Fruit fly (Drosophila melanogaster) whole organism, embryonic: ENCODE data around the gene CG9886.

Experiments used
- Bdp1 ChIP-seq: fragments of 200-800 bp; sonication (Bioruptor generic); optimal IDR thresholded peaks from 3 replicates; lab custom pipeline; 2016; ENCODE audit warnings: missing biosample characterization, missing genetic modification characterization
- CG1024 ChIP-seq: fragments of 200-800 bp; sonication (Bioruptor generic); IDR thresholded peaks from 2 replicates; pipeline ENCODE4 v1.3.6; 2022; ENCODE audit warnings: missing biosample characterization, missing genetic modification characterization
- CG10267 ChIP-seq: fragments of 200-800 bp; sonication (Bioruptor generic); optimal IDR thresholded peaks from 2 replicates; lab custom pipeline; 2018; ENCODE audit warnings: missing biosample characterization, mild to moderate bottlenecking, missing genetic modification characterization, moderate library complexity
- CG10274 ChIP-seq: fragments of 200-800 bp; sonication (Bioruptor generic); optimal IDR thresholded peaks from 3 replicates; lab custom pipeline; 2017; ENCODE audit warnings: missing biosample characterization, mild to moderate bottlenecking, missing genetic modification characterization
- CG10979 ChIP-seq: fragments of 200-800 bp; sonication (Bioruptor generic); optimal IDR thresholded peaks from 2 replicates; lab custom pipeline; 2018; ENCODE audit warnings: missing biosample characterization, mild to moderate bottlenecking, missing genetic modification characterization, moderate library complexity
- CG11456 ChIP-seq: fragments of 200-800 bp; sonication (Bioruptor generic); IDR thresholded peaks from 3 replicates; pipeline ENCODE4 v1.3.6; 2022; ENCODE audit warnings: missing biosample characterization, missing genetic modification characterization
- CG12104 ChIP-seq: fragments of 200-800 bp; sonication (Bioruptor generic); optimal IDR thresholded peaks from 3 replicates; lab custom pipeline; 2016; ENCODE audit warnings: missing biosample characterization, missing genetic modification characterization
- CG14050 ChIP-seq: fragments of 200-800 bp; sonication (Bioruptor generic); IDR thresholded peaks from 3 replicates; pipeline ENCODE4 v1.3.6; 2022; ENCODE audit warnings: missing biosample characterization, missing genetic modification characterization
- CG16779 ChIP-seq: fragments of 200-800 bp; sonication (Bioruptor generic); IDR thresholded peaks from 2 replicates; pipeline ENCODE4 v1.3.6; 2022; ENCODE audit warnings: missing biosample characterization, missing genetic modification characterization
- CG16863 ChIP-seq: fragments of 200-800 bp; sonication (Bioruptor generic); optimal IDR thresholded peaks from 3 replicates; lab custom pipeline; 2016; ENCODE audit warnings: missing biosample characterization, missing genetic modification characterization
- CG2678 ChIP-seq: fragments of 200-800 bp; sonication (Bioruptor generic); optimal IDR thresholded peaks from 3 replicates; lab custom pipeline; 2019; ENCODE audit warnings: missing biosample characterization, mild to moderate bottlenecking, missing genetic modification characterization, moderate library complexity
- CG31365 ChIP-seq: fragments of 200-800 bp; sonication (Bioruptor generic); optimal IDR thresholded peaks from 2 replicates; lab custom pipeline; 2018; ENCODE audit warnings: missing biosample characterization, mild to moderate bottlenecking, missing genetic modification characterization
- CG32532 ChIP-seq: fragments of 200-800 bp; sonication (Bioruptor generic); IDR thresholded peaks from 2 replicates; pipeline ENCODE4 v1.3.6; 2022; ENCODE audit warnings: missing biosample characterization, missing genetic modification characterization
- CG32767 ChIP-seq: fragments of 200-800 bp; sonication (Bioruptor generic); IDR thresholded peaks from 2 replicates; pipeline ENCODE4 v1.3.6; 2022; ENCODE audit warnings: missing biosample characterization, missing genetic modification characterization
- CG4404 ChIP-seq: fragments of 200-800 bp; sonication (Bioruptor generic); IDR thresholded peaks from 2 replicates; pipeline ENCODE4 v1.3.6; 2022; ENCODE audit warnings: missing biosample characterization, missing genetic modification characterization
- CG5180 ChIP-seq: fragments of 200-800 bp; sonication (Bioruptor generic); optimal IDR thresholded peaks from 3 replicates; lab custom pipeline; 2017; ENCODE audit warnings: missing biosample characterization, missing genetic modification characterization, mild to moderate bottlenecking, moderate library complexity, missing genetic modification reagents
- CG6854 ChIP-seq: fragments of 200-800 bp; sonication (Bioruptor generic); optimal IDR thresholded peaks from 3 replicates; lab custom pipeline; 2017; ENCODE audit warnings: missing biosample characterization, mild to moderate bottlenecking, missing genetic modification characterization
- CG7745 ChIP-seq: fragments of 200-800 bp; sonication (Bioruptor generic); optimal IDR thresholded peaks from 2 replicates; lab custom pipeline; 2018; ENCODE audit warnings: missing biosample characterization, mild to moderate bottlenecking, missing genetic modification characterization, moderate library complexity
- CG7839 ChIP-seq: fragments of 200-800 bp; sonication (Bioruptor generic); optimal IDR thresholded peaks from 3 replicates; lab custom pipeline; 2018; ENCODE audit warnings: missing biosample characterization, mild to moderate bottlenecking, missing genetic modification characterization, moderate library complexity
- CG8944 ChIP-seq: fragments of 200-800 bp; sonication (Bioruptor generic); optimal IDR thresholded peaks from 3 replicates; lab custom pipeline; 2016; ENCODE audit warnings: missing biosample characterization, missing genetic modification characterization
- CG9437 ChIP-seq: fragments of 200-800 bp; sonication (Bioruptor generic); optimal IDR thresholded peaks from 2 replicates; lab custom pipeline; 2018; ENCODE audit warnings: missing biosample characterization, mild to moderate bottlenecking, missing genetic modification characterization
- CG9609 ChIP-seq: fragments of 200-800 bp; sonication (Bioruptor generic); optimal IDR thresholded peaks from 3 replicates; lab custom pipeline; 2016; ENCODE audit warnings: missing biosample characterization, missing genetic modification characterization
- ERR ChIP-seq: fragments of 200-800 bp; sonication (Bioruptor generic); optimal IDR thresholded peaks from 2 replicates; lab custom pipeline; 2016; ENCODE audit warnings: missing biosample characterization, missing genetic modification characterization
- Elba2 ChIP-seq: fragments of 200-800 bp; sonication (Bioruptor generic); optimal IDR thresholded peaks from 3 replicates; lab custom pipeline; 2016; ENCODE audit warnings: missing biosample characterization, missing genetic modification characterization
- H2.0 ChIP-seq: fragments of 200-800 bp; sonication (Bioruptor generic); IDR thresholded peaks from 2 replicates; pipeline ENCODE4 v1.3.6; 2022; ENCODE audit warnings: missing biosample characterization, missing genetic modification characterization
- Hmr ChIP-seq: fragments of 200-800 bp; sonication (Bioruptor generic); optimal IDR thresholded peaks from 3 replicates; lab custom pipeline; 2017; ENCODE audit warnings: mild to moderate bottlenecking, missing biosample characterization, missing genetic modification reagents, missing genetic modification characterization
- Hmx ChIP-seq: fragments of 200-800 bp; sonication (Bioruptor generic); optimal IDR thresholded peaks from 2 replicates; lab custom pipeline; 2016; ENCODE audit warnings: missing biosample characterization, missing genetic modification characterization
- Kr ChIP-seq: fragments of 200-800 bp; sonication (Bioruptor generic); optimal IDR thresholded peaks from 2 replicates; lab custom pipeline; 2017; ENCODE audit warnings: missing biosample characterization, mild to moderate bottlenecking, missing genetic modification characterization
- Med ChIP-seq: fragments of 200-800 bp; sonication (Bioruptor generic); peaks from one replicate; lab custom pipeline; 2016; ENCODE audit warnings: missing biosample characterization, missing genetic modification characterization, mild to moderate bottlenecking, inconsistent platforms, moderate library complexity
- NC2α ChIP-seq: fragments of 200-800 bp; sonication (Bioruptor generic); optimal IDR thresholded peaks from 2 replicates; lab custom pipeline; 2016; ENCODE audit warnings: missing biosample characterization, missing genetic modification characterization
- Neu2 ChIP-seq: fragments of 200-800 bp; sonication (Bioruptor generic); optimal IDR thresholded peaks from 3 replicates; lab custom pipeline; 2016; ENCODE audit warnings: missing biosample characterization, missing genetic modification characterization, borderline replicate concordance
- Oli ChIP-seq: fragments of 200-800 bp; sonication (Bioruptor generic); optimal IDR thresholded peaks from 2 replicates; lab custom pipeline; 2018; ENCODE audit warnings: missing biosample characterization, mild to moderate bottlenecking, missing genetic modification characterization, moderate library complexity
- Ravus ChIP-seq: fragments of 200-800 bp; sonication (Bioruptor generic); IDR thresholded peaks from 2 replicates; pipeline ENCODE4 v1.3.6; 2022; ENCODE audit warnings: missing biosample characterization, missing genetic modification characterization
- Taf1 ChIP-seq: fragments of 200-800 bp; sonication (Bioruptor generic); IDR thresholded peaks from 2 replicates; pipeline ENCODE4 v1.3.6; 2022; ENCODE audit warnings: missing biosample characterization, missing genetic modification characterization
- amos ChIP-seq: fragments of 200-800 bp; sonication (Bioruptor generic); IDR thresholded peaks from 2 replicates; pipeline ENCODE4 v1.3.6; 2022; ENCODE audit warnings: missing biosample characterization, missing genetic modification characterization; ENCODE audit not compliant: partially characterized antibody
- ash1 ChIP-seq: fragments of 200-800 bp; sonication (Bioruptor generic); optimal IDR thresholded peaks from 2 replicates; lab custom pipeline; 2018; ENCODE audit warnings: missing biosample characterization, mild to moderate bottlenecking, missing genetic modification characterization
- ato ChIP-seq: fragments of 200-800 bp; sonication (Bioruptor generic); IDR thresholded peaks from 2 replicates; pipeline ENCODE4 v1.3.6; 2022; ENCODE audit warnings: missing biosample characterization, missing genetic modification characterization; ENCODE audit not compliant: partially characterized antibody
- btn ChIP-seq: fragments of 200-800 bp; sonication (Bioruptor generic); optimal IDR thresholded peaks from 2 replicates; lab custom pipeline; 2016; ENCODE audit warnings: missing biosample characterization, missing genetic modification characterization
- crp ChIP-seq, 2 experiments: fragments of 200-800 bp; sonication (Bioruptor generic); optimal IDR thresholded peaks; 2 replicates in 1 of 2; 3 replicates in 1 of 2; lab custom pipeline; 2017; ENCODE audit warnings: missing biosample characterization in 2 of 2, missing genetic modification characterization in 2 of 2, mild to moderate bottlenecking in 1 of 2, moderate library complexity in 1 of 2
- dan ChIP-seq: fragments of 200-800 bp; sonication (Bioruptor generic); IDR thresholded peaks from 2 replicates; pipeline ENCODE4 v1.3.6; 2022; ENCODE audit warnings: missing biosample characterization, missing genetic modification characterization
- dmrt99B ChIP-seq: fragments of 200-800 bp; sonication (Bioruptor generic); optimal IDR thresholded peaks from 2 replicates; lab custom pipeline; 2018; ENCODE audit warnings: missing biosample characterization, mild to moderate bottlenecking, missing genetic modification characterization, moderate library complexity
- fd3F ChIP-seq: fragments of 200-800 bp; sonication (Bioruptor generic); optimal IDR thresholded peaks from 2 replicates; lab custom pipeline; 2018; ENCODE audit warnings: missing biosample characterization, mild to moderate bottlenecking, missing genetic modification characterization, moderate library complexity
- grau ChIP-seq: fragments of 200-800 bp; optimal IDR thresholded peaks from 3 replicates; lab custom pipeline; 2019; ENCODE audit warnings: missing biosample characterization, mild to moderate bottlenecking, missing genetic modification characterization, moderate library complexity
- jing ChIP-seq: fragments of 200-800 bp; sonication (Bioruptor generic); optimal IDR thresholded peaks from 2 replicates; lab custom pipeline; 2018; ENCODE audit warnings: missing biosample characterization, mild to moderate bottlenecking, missing genetic modification characterization
- pb ChIP-seq: fragments of 200-800 bp; sonication (Bioruptor generic); optimal IDR thresholded peaks from 3 replicates; lab custom pipeline; 2016; ENCODE audit warnings: missing biosample characterization, missing genetic modification characterization
- pita ChIP-seq: fragments of 200-800 bp; sonication (Bioruptor generic); optimal IDR thresholded peaks from 2 replicates; lab custom pipeline; 2017; ENCODE audit warnings: missing biosample characterization, mild to moderate bottlenecking, missing genetic modification characterization
- sqz ChIP-seq: fragments of 200-800 bp; sonication (Bioruptor generic); optimal IDR thresholded peaks from 3 replicates; lab custom pipeline; 2018; ENCODE audit warnings: missing biosample characterization, mild to moderate bottlenecking, missing genetic modification characterization
- sug ChIP-seq: fragments of 200-800 bp; optimal IDR thresholded peaks from 2 replicates; lab custom pipeline; 2019; ENCODE audit warnings: missing biosample characterization, mild to moderate bottlenecking, missing genetic modification characterization, moderate library complexity
- tio ChIP-seq: fragments of 200-800 bp; sonication (Bioruptor generic); optimal IDR thresholded peaks from 2 replicates; lab custom pipeline; 2017; ENCODE audit warnings: missing biosample characterization, missing genetic modification characterization, inconsistent platforms
- zf30C ChIP-seq: fragments of 200-800 bp; sonication (Bioruptor generic); optimal IDR thresholded peaks from 3 replicates; lab custom pipeline; 2018; ENCODE audit warnings: missing biosample characterization, mild to moderate bottlenecking, missing genetic modification characterization

The CG9886 gene

dm6 chr2L:2433494-2434054, 12.9 kb downstream of the CG9886 start (continued):
- TF ChIP-seq CG5180 (GFP tag; lab: Kevin White, UChicago) (peak; percentile 69), btn (peak; percentile 84), sug (peak; percentile 54), ash1 (no peak), CG6854 (peak; percentile 34), fd3F (GFP tag; lab: Kevin White, UChicago) (peak; percentile 69), grau (tag; lab: Kevin White, UChicago) (peak; percentile 82), Oli (tag; lab: Kevin White, UChicago) (peak; percentile 92), CG8944 (GFP tag; lab: Kevin White, UChicago) (peak; percentile 79), ato (GFP tag; lab: Robert Waterston, UW) (no peak), dan (GFP tag; lab: Robert Waterston, UW) (no peak), CG2678 (tag; lab: Kevin White, UChicago) (peak; percentile 81), CG10267 (tag; lab: Kevin White, UChicago) (peak; percentile 62), CG9609 (GFP tag; lab: Kevin White, UChicago) (peak; percentile 73), sqz (GFP tag; lab: Kevin White, UChicago) (peak; percentile 40), CG14050 (GFP tag; lab: Robert Waterston, UW) (peak; percentile 86), NC2α (GFP tag; lab: Kevin White, UChicago) (peak; percentile 53), CG4404 (GFP tag; lab: Robert Waterston, UW) (peak; percentile 12; the same call in 1 of the 2 replicates), Kr (GFP tag; lab: Kevin White, UChicago) (no peak), dmrt99B (tag; lab: Kevin White, UChicago) (peak; percentile 92), CG7839 (tag; lab: Kevin White, UChicago) (peak; percentile 86), H2.0 (GFP tag; lab: Robert Waterston, UW) (peak; percentile 87), CG31365 (peak; percentile 34), CG32532 (peak; percentile 39), crp (GFP tag; optimal IDR thresholded peaks at IDR 0.05; lab: Kevin White, UChicago) (peak in 1 of 2 experiments; percentile 34), CG10979 (tag; lab: Kevin White, UChicago) (peak; percentile 83), zf30C (GFP tag; lab: Kevin White, UChicago) (no peak), Med (GFP tag; lab: Kevin White, UChicago) (peak; percentile 97), CG1024 (GFP tag; lab: Robert Waterston, UW) (peak; percentile 76), Hmx (GFP tag; lab: Kevin White, UChicago) (no peak), Hmr (peak; percentile 53), CG11456 (GFP tag; lab: Robert Waterston, UW) (peak; percentile 80), pita (GFP tag; lab: Kevin White, UChicago) (no peak), Taf1 (GFP tag; lab: Robert Waterston, UW) (no peak), Neu2 (GFP tag; lab: Kevin White, UChicago) (no peak), CG12104 (GFP tag; lab: Kevin White, UChicago) (peak; percentile 69), jing (GFP tag; lab: Kevin White, UChicago) (peak; percentile 85), pb (GFP tag; lab: Kevin White, UChicago) (peak; percentile 85), ERR (GFP tag; lab: Kevin White, UChicago) (peak; percentile 45), CG7745 (tag; lab: Kevin White, UChicago) (no peak), amos (GFP tag; lab: Robert Waterston, UW) (no peak), CG16779 (GFP tag; lab: Robert Waterston, UW) (no peak), Ravus (GFP tag; lab: Robert Waterston, UW) (peak; percentile 31; the same call in 1 of the 2 replicates), Bdp1 (GFP tag; lab: Kevin White, UChicago) (peak; percentile 52), tio (peak; percentile 67), CG9437 (GFP tag; lab: Kevin White, UChicago) (peak; percentile 60), CG16863 (GFP tag; lab: Kevin White, UChicago) (peak; percentile 86), CG32767 (GFP tag; lab: Robert Waterston, UW) (peak; percentile 82), CG10274 (peak; percentile 45), Elba2 (no peak)
